Fruit fly (Drosophila melanogaster): ENCODE results near the gene pip.
A peak's percentile ranks its signal among the peaks of the same experiment; 100 is the strongest.

The pip gene

DNA sequence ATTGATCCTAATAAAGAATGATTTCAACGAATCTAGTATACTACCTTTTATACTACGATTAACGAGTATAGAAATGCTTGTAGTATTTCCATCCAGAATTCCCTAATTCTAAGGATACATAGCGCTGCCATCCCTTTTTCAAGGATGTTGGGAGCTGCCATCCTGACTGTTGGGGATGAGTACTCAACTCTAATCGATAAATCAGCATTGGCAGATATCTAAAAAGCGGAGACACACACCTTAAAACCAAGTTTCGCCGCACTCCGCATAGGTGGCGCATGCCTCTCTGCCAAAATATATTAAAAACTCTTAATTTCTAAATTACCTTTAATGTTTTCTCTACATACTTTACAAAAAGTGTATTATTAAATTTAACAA lies 43.2 kb downstream of the pip start, which contains the start of gene fal (continued):
- TF ChIP-seq twi (tag; optimal IDR thresholded peaks at IDR 0.05) (no peak), CG14710 (tag; optimal IDR thresholded peaks at IDR 0.05) (peak; percentile 55), CG2678 (tag; optimal IDR thresholded peaks at IDR 0.05) (no peak), tin (GFP tag; optimal IDR thresholded peaks at IDR 0.05) (peak; percentile 26), Atf6 (GFP tag; IDR thresholded peaks at IDR 0.05) (no peak), ato (GFP tag; IDR thresholded peaks at IDR 0.05; ENCODE audit: partially characterized antibody) (peak; percentile 24; the same call in 1 of the 2 replicates), CG4360 (GFP tag; IDR thresholded peaks at IDR 0.05) (no peak), Taf1 (GFP tag; IDR thresholded peaks at IDR 0.05) (no peak), phol (tag; optimal IDR thresholded peaks at IDR 0.05) (peak; percentile 77), CG3847 (GFP tag; IDR thresholded peaks at IDR 0.05) (peak; percentile 30; the same call in 1 of the 2 replicates), CG12391 (tag; optimal IDR thresholded peaks at IDR 0.05) (no peak), CG9215 (GFP tag; IDR thresholded peaks at IDR 0.05) (no peak), ind (GFP tag; optimal IDR thresholded peaks at IDR 0.05) (peak; percentile 25), Fer1 (GFP tag; optimal IDR thresholded peaks at IDR 0.05) (no peak), B-H1 (GFP tag; IDR thresholded peaks at IDR 0.05) (no peak), lilli (GFP tag; optimal IDR thresholded peaks at IDR 0.05) (no peak), CG3838 (GFP tag; optimal IDR thresholded peaks at IDR 0.05) (no peak), CG8924 (tag; optimal IDR thresholded peaks at IDR 0.05) (no peak), cwo (GFP tag; optimal IDR thresholded peaks at IDR 0.05) (no peak), Hr39 (optimal IDR thresholded peaks at IDR 0.05) (no peak), CG10654 (GFP tag; optimal IDR thresholded peaks at IDR 0.05) (peak; percentile 13), CG7372 (GFP tag; IDR thresholded peaks at IDR 0.05) (no peak), CG12236 (GFP tag; optimal IDR thresholded peaks at IDR 0.05) (no peak), D19B (GFP tag; optimal IDR thresholded peaks at IDR 0.05) (no peak), Dp (GFP tag; optimal IDR thresholded peaks at IDR 0.05) (peak; percentile 43), Stat92E (GFP tag; optimal IDR thresholded peaks at IDR 0.05) (no peak), CG12769 (tag; optimal IDR thresholded peaks at IDR 0.05) (no peak), CG13424 (tag; optimal IDR thresholded peaks at IDR 0.05) (no peak), CG10366 (GFP tag; IDR thresholded peaks at IDR 0.05) (no peak; the same call in 1 of the 2 replicates), CG18262 (tag; optimal IDR thresholded peaks at IDR 0.05) (no peak), Ets97D (GFP tag; optimal IDR thresholded peaks at IDR 0.05) (peak; percentile 85), ro (GFP tag; IDR thresholded peaks at IDR 0.05) (no peak), CG6791 (GFP tag; IDR thresholded peaks at IDR 0.05; ENCODE audit: partially characterized antibody) (peak; percentile 71), CG6654 (GFP tag; optimal IDR thresholded peaks at IDR 0.05) (no peak), danr (GFP tag; IDR thresholded peaks at IDR 0.05) (no peak), CG10321 (GFP tag; IDR thresholded peaks at IDR 0.05) (no peak; the same call in 1 of the 2 replicates), tup (GFP tag; optimal IDR thresholded peaks at IDR 0.05) (no peak), Dip2 (GFP tag; IDR thresholded peaks at IDR 0.05) (no peak)

DNA sequence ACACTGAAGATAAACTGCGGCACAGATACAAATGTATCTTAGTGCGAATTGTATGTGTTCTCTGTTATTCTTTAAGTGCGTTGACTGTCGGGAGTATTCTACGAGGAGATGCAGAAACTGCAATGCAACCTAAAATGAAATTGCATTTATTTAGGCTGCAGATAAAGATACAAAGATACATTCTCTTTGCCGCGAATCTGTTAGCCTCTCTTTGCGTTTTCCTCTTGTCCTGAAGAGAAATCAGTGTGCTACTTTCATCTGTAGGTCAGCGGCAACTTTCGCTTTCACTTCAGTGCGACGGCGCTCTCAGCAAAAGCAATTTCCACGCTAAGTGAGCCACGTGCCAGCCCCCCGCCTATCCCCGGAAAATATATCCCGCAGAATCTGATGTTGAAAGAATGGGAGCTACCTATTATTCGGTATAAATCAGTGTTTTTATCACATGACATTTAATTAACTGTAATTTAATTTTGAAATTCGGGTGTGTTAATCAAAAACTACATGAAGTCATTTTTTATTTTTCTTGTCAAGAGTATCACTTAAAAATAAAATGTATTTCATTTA lies 44.1 kb downstream of the pip start:
- TF ChIP-seq crol (GFP tag; IDR thresholded peaks at IDR 0.05) (peak; percentile 86), CG15479 (GFP tag; optimal IDR thresholded peaks at IDR 0.05) (peak; percentile 74), CG4360 (GFP tag; IDR thresholded peaks at IDR 0.05) (no peak), toy (GFP tag; IDR thresholded peaks at IDR 0.05) (no peak), ewg (GFP tag; optimal IDR thresholded peaks at IDR 0.05) (peak; percentile 65), CG8290 (GFP tag; optimal IDR thresholded peaks at IDR 0.05) (no peak), CG8290 (tag; optimal IDR thresholded peaks at IDR 0.05) (peak in 1 of 2 experiments; percentile 36), CG13894 (tag; optimal IDR thresholded peaks at IDR 0.05) (peak; percentile 99), Hey (tag; optimal IDR thresholded peaks at IDR 0.05) (peak; percentile 93), D19A (tag; optimal IDR thresholded peaks at IDR 0.05) (no peak), CG3163 (GFP tag; optimal IDR thresholded peaks at IDR 0.05) (peak; percentile 93), Drgx (GFP tag; IDR thresholded peaks at IDR 0.05) (peak; percentile 5; the same call in 1 of the 2 replicates), CG5953 (GFP tag; IDR thresholded peaks at IDR 0.05) (no peak), Blimp-1 (GFP tag; optimal IDR thresholded peaks at IDR 0.05) (peak; percentile 97), Med (GFP tag) (peak; percentile 47), Trl (optimal IDR thresholded peaks at IDR 0.05) (peak in 1 of 2 experiments; percentile 25), Trl (GFP tag; optimal IDR thresholded peaks at IDR 0.05) (no peak)
